Worm (Caenorhabditis elegans) whole organism, mixed stage, embryonic: ENCODE results near the gene mml-1.
A peak's percentile ranks its signal among the peaks of the same experiment; 100 is the strongest.

Experiments
- M03D4.4 ChIP-seq: sonication (generic microtip); optimal IDR thresholded peaks from 2 replicates; lab custom pipeline; 2017; ENCODE audit warnings: mild to moderate bottlenecking, missing genetic modification characterization, missing compliant biosample characterization
- bed-3 ChIP-seq: fragments of 200-800 bp; sonication (Bioruptor generic); optimal IDR thresholded peaks from 3 replicates; lab custom pipeline; 2018; ENCODE audit warnings: mild to moderate bottlenecking, missing genetic modification characterization, moderate library complexity, missing compliant biosample characterization
- blmp-1 ChIP-seq: fragments of 150-350 bp; optimal IDR thresholded peaks from 2 replicates; lab custom pipeline; 2014; ENCODE audit warnings: missing biosample characterization, missing genetic modification characterization
- ceh-43 ChIP-seq: fragments of 200-800 bp; sonication (Bioruptor generic); optimal IDR thresholded peaks from 2 replicates; lab custom pipeline; 2018; ENCODE audit warnings: mild to moderate bottlenecking, missing genetic modification characterization, moderate library complexity, missing compliant biosample characterization
- ces-1 ChIP-seq: fragments of 150-350 bp; optimal IDR thresholded peaks from 2 replicates; lab custom pipeline; 2014; ENCODE audit warnings: missing biosample characterization, missing genetic modification reagents, missing genetic modification characterization
- cnd-1 ChIP-seq: fragments of 200-800 bp; sonication (Bioruptor generic); optimal IDR thresholded peaks from 2 replicates; lab custom pipeline; 2018; ENCODE audit warnings: mild to moderate bottlenecking, missing genetic modification characterization, missing compliant biosample characterization
- drap-1 ChIP-seq: fragments of 200-800 bp; sonication (Bioruptor generic); optimal IDR thresholded peaks from 3 replicates; lab custom pipeline; 2018; ENCODE audit warnings: mild to moderate bottlenecking, missing genetic modification characterization, missing compliant biosample characterization
- elt-1 ChIP-seq: sonication (generic microtip); optimal IDR thresholded peaks from 2 replicates; lab custom pipeline; 2017; ENCODE audit warnings: missing genetic modification characterization, mild to moderate bottlenecking, missing compliant biosample characterization, antibody characterized with exemption, moderate library complexity, borderline replicate concordance; ENCODE audit not compliant: insufficient read depth
- elt-3 ChIP-seq: fragments of 150-350 bp; optimal IDR thresholded peaks from 2 replicates; lab custom pipeline; 2014; ENCODE audit warnings: missing biosample characterization, missing genetic modification characterization
- flh-1 ChIP-seq: fragments of 200-800 bp; sonication (Bioruptor generic); optimal IDR thresholded peaks from 2 replicates; lab custom pipeline; 2018; ENCODE audit warnings: mild to moderate bottlenecking, missing genetic modification characterization, moderate library complexity, missing compliant biosample characterization
- ham-2 ChIP-seq: fragments of 200-800 bp; sonication (Bioruptor generic); optimal IDR thresholded peaks from 2 replicates; lab custom pipeline; 2018; ENCODE audit warnings: mild to moderate bottlenecking, missing genetic modification characterization, missing compliant biosample characterization
- hlh-1 ChIP-seq: fragments of 150-350 bp; optimal IDR thresholded peaks from 2 replicates; lab custom pipeline; 2014; ENCODE audit warnings: missing biosample characterization, missing genetic modification reagents, missing genetic modification characterization
- lin-13 ChIP-seq: fragments of 150-350 bp; optimal IDR thresholded peaks from 2 replicates; lab custom pipeline; 2014; ENCODE audit warnings: missing biosample characterization, missing genetic modification characterization
- lsy-2 ChIP-seq: fragments of 150-350 bp; optimal IDR thresholded peaks from 2 replicates; lab custom pipeline; 2014; ENCODE audit warnings: missing biosample characterization, missing genetic modification characterization
- mab-5 ChIP-seq: fragments of 150-350 bp; optimal IDR thresholded peaks from 2 replicates; lab custom pipeline; 2014; ENCODE audit warnings: missing biosample characterization, missing genetic modification characterization
- mep-1 ChIP-seq: fragments of 150-350 bp; optimal IDR thresholded peaks from 2 replicates; lab custom pipeline; 2017; ENCODE audit warnings: missing biosample characterization, missing genetic modification reagents, missing genetic modification characterization, inconsistent platforms
- nhr-12 ChIP-seq: fragments of 150-350 bp; optimal IDR thresholded peaks from 2 replicates; lab custom pipeline; 2014; ENCODE audit warnings: missing biosample characterization, missing genetic modification characterization
- nhr-2 ChIP-seq: fragments of 150-350 bp; optimal IDR thresholded peaks from 2 replicates; lab custom pipeline; 2014; ENCODE audit warnings: missing biosample characterization, missing genetic modification characterization
- nhr-237 ChIP-seq: fragments of 150-350 bp; optimal IDR thresholded peaks from 2 replicates; lab custom pipeline; 2014; ENCODE audit warnings: missing biosample characterization, missing genetic modification characterization
- nhr-28 ChIP-seq: fragments of 150-350 bp; optimal IDR thresholded peaks from 2 replicates; lab custom pipeline; 2014; ENCODE audit warnings: missing biosample characterization, missing genetic modification characterization
- nhr-76 ChIP-seq: sonication (generic microtip); optimal IDR thresholded peaks from 2 replicates; lab custom pipeline; 2017; ENCODE audit warnings: missing biosample characterization, missing genetic modification characterization
- pha-4 ChIP-seq: fragments of 150-350 bp; optimal IDR thresholded peaks from 2 replicates; lab custom pipeline; 2018; ENCODE audit warnings: missing biosample characterization, missing genetic modification reagents, missing genetic modification characterization
- sem-2 ChIP-seq: fragments of 200-800 bp; sonication (Bioruptor generic); optimal IDR thresholded peaks from 2 replicates; lab custom pipeline; 2018; ENCODE audit warnings: mild to moderate bottlenecking, missing genetic modification characterization, missing compliant biosample characterization
- snpc-4 ChIP-seq: fragments of 150-350 bp; optimal IDR thresholded peaks from 2 replicates; lab custom pipeline; 2014; ENCODE audit warnings: missing biosample characterization, missing genetic modification characterization
- sptf-1 ChIP-seq: sonication (generic microtip); optimal IDR thresholded peaks from 2 replicates; lab custom pipeline; 2017; ENCODE audit warnings: mild to moderate bottlenecking, missing genetic modification characterization, moderate library complexity, missing compliant biosample characterization
- tbx-8 ChIP-seq: fragments of 200-800 bp; sonication (Bioruptor generic); optimal IDR thresholded peaks from 2 replicates; lab custom pipeline; 2018; ENCODE audit warnings: mild to moderate bottlenecking, missing genetic modification characterization, moderate library complexity, missing compliant biosample characterization
- unc-39 ChIP-seq: fragments of 150-350 bp; optimal IDR thresholded peaks from 2 replicates; lab custom pipeline; 2014; ENCODE audit warnings: missing biosample characterization, missing genetic modification characterization
- unc-62 ChIP-seq: fragments of 150-350 bp; optimal IDR thresholded peaks from 2 replicates; lab custom pipeline; 2014; ENCODE audit warnings: missing biosample characterization, missing genetic modification reagents, missing genetic modification characterization

mml-1 gene

DNA sequence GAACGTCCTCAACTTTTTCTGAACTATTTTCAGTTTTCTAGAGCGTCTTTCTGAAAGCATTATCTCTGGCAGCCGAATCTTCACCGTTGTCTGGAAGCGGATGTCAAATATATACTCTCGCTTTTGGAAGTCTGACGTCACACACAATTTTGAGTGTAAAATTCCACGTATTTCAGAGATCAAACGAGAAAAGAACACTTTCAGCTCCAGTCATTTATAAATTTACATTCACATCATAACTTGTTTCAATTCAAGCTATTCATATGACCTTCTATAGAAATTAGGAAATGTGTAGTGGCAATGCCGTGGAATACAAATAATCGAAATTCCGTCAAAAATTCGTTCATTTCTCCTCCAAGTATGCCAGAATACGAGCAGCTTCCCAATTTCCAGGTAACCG lies 8.9 kb downstream of the mml-1 start, which contains the start of gene F08F8.11:
Gene F08F8.11, plus strand, starts transcription at position 301 of the 400 bp plus-strand sequence.
- no peak for TF ChIP-seq nhr-76 (tag; lab: Kevin White, UChicago)
- TF ChIP-seq elt-1 (tag; lab: Kevin White, UChicago) = no peak
- TF ChIP-seq ham-2 (GFP tag; lab: Kevin White, UChicago) = no peak
- TF ChIP-seq ceh-43 (GFP tag; lab: Kevin White, UChicago) = no peak
- TF ChIP-seq sem-2 = no peak
- no peak for TF ChIP-seq sptf-1
- no peak for TF ChIP-seq elt-3 (tag; lab: Kevin White, UChicago)
- no peak for TF ChIP-seq bed-3 (GFP tag; lab: Kevin White, UChicago)
- TF ChIP-seq hlh-1 = no peak

ce11 chrIII:7359037-7359548 lies 15.4 kb downstream of the mml-1 start, which contains the start of the genes eco-1 and hmgr-1:
eco-1 (minus strand) TSS chrIII:7359095.
hmgr-1 (plus strand) TSS chrIII:7359498.
- TF ChIP-seq mep-1 (peak; percentile 44), ceh-43 (GFP tag; lab: Kevin White, UChicago) (no peak), sem-2 (no peak), lsy-2 (peak; percentile 64), ces-1 (GFP tag; lab: Kevin White, UChicago) (peak; percentile 45)
- TF ChIP-seq, all 35 proteins: peak for 3

DNA sequence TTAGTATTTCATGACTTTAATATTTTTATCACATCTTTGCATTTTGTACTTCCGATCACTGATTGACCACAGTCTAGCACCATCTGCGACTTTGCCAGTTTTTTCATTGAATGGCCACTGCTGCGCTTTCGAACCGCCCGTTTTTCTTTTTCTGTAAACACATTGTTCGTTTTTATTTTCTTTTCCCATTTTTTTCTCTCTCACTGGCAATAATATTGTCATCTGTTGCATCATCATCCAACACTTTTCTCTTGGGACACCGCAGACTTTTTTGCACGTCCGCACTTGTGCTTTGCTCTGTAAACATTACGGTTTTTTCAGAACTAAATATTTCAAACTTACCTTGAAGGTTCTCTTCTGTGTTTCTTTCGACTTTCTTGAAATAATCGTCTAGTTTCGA lies 15.9 kb downstream of the mml-1 start:
- TF ChIP-seq ces-1 (GFP tag; lab: Kevin White, UChicago) = no peak
- no peak for TF ChIP-seq M03D4.4 (tag; lab: Kevin White, UChicago)
- no peak for TF ChIP-seq mep-1
- TF ChIP-seq drap-1 (GFP tag; lab: Kevin White, UChicago) = no peak
- TF ChIP-seq nhr-76 (tag; lab: Kevin White, UChicago) = no peak

DNA sequence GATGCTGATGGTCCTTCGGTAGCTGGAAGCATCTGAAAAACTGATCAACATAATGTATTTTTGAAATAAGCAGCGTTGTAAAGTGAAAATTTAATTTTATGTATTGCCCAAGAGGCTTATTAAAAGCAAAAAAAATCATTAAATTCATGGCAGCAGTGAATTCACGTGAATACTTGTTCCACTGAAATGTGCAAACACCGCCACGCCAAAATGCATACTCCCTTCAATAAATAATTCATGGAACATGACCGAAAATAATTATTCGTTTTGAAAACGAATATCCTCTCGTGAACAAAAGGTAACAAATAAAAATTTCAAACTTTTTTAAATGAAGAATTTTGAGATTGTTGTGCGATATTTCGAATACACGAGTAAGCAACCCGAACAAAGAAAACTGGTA lies 17.2 kb downstream of the mml-1 start, which contains the start of gene F08F8.10:
Gene F08F8.10, minus strand, starts transcription at position 38 of the 400 bp plus-strand sequence.
- peak; percentile 0 for TF ChIP-seq ces-1 (GFP tag; lab: Kevin White, UChicago)
- TF ChIP-seq lsy-2 = no peak
- TF ChIP-seq mab-5 (tag; lab: Kevin White, UChicago) = no peak

- TF ChIP-seq tbx-8 (no peak), nhr-28 (tag; lab: Kevin White, UChicago) (no peak), sem-2 (no peak), blmp-1 (no peak), nhr-237 (tag; lab: Kevin White, UChicago) (no peak), elt-1 (tag; lab: Kevin White, UChicago) (no peak), pha-4 (tag; lab: Kevin White, UChicago) (no peak), lin-13 (tag; lab: Kevin White, UChicago) (no peak), snpc-4 (tag; lab: Kevin White, UChicago) (no peak), flh-1 (no peak), bed-3 (GFP tag; lab: Kevin White, UChicago) (no peak), mep-1 (no peak), nhr-2 (tag; lab: Kevin White, UChicago) (no peak), mab-5 (tag; lab: Kevin White, UChicago) (no peak), unc-39 (tag; lab: Kevin White, UChicago) (no peak), lsy-2 (no peak), nhr-12 (tag; lab: Kevin White, UChicago) (no peak)
Observed at ce11 chrIII:7353871-7354270, 20.7 kb downstream of the mml-1 start, which contains the start of gene F08F8.9. F08F8.9 (minus strand) TSS chrIII:7353971.

DNA sequence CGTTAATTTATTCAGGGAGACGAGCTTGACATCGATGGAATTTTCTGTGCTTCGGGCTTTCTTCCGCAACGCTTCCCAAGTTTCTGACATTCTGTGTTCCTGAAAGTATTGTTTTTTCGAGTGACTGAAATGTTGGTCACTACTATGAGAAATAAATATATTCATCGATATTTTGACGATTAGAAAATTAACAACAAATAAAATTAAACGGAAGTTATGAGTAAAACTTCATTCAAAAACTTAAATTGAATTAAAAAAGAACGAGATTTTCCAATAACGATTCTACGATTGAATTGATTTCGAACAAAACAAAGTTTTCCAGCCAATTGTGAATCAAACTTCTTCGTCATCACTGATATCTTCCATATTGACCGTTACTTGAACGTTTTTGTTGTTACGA lies 25.5 kb downstream of the mml-1 start, which contains the start of gene gos-28:
Gene gos-28, minus strand, starts transcription at position 101 of the 400 bp plus-strand sequence.
- TF ChIP-seq nhr-76 (tag; lab: Kevin White, UChicago) (no peak), cnd-1 (tag; lab: Kevin White, UChicago) (no peak), blmp-1 (no peak), unc-62 (GFP tag; lab: Kevin White, UChicago) (no peak)
